Fruit fly (Drosophila melanogaster) whole organism, adult: Measurements from ENCODE around the gene Arp8.

Source experiments
- CG11617 ChIP-seq: fragments of 200-800 bp; sonication (Bioruptor generic); optimal IDR thresholded peaks from 2 replicates; lab custom pipeline; 2017; ENCODE audit warnings: mild to moderate bottlenecking, missing biosample characterization, missing genetic modification reagents, missing genetic modification characterization
- CG12768 ChIP-seq: fragments of 200-800 bp; sonication (Bioruptor generic); optimal IDR thresholded peaks from 2 replicates; lab custom pipeline; 2017; ENCODE audit warnings: missing biosample characterization, missing genetic modification characterization, mild to moderate bottlenecking, moderate library complexity, missing genetic modification reagents
- CG14711 ChIP-seq: fragments of 200-800 bp; sonication (Bioruptor generic); optimal IDR thresholded peaks from 2 replicates; lab custom pipeline; 2018; ENCODE audit warnings: missing biosample characterization, mild to moderate bottlenecking, missing genetic modification characterization, moderate library complexity
- CG33017 ChIP-seq: fragments of 200-800 bp; sonication (Bioruptor generic); optimal IDR thresholded peaks from 2 replicates; lab custom pipeline; 2018; ENCODE audit warnings: missing biosample characterization, mild to moderate bottlenecking, missing genetic modification characterization, moderate library complexity
- CG7045 ChIP-seq: fragments of 200-800 bp; sonication (Bioruptor generic); optimal IDR thresholded peaks from 2 replicates; lab custom pipeline; 2017; ENCODE audit warnings: missing biosample characterization, mild to moderate bottlenecking, missing genetic modification characterization
- CG7101 ChIP-seq: fragments of 200-800 bp; sonication (Bioruptor generic); optimal IDR thresholded peaks from 2 replicates; lab custom pipeline; 2018; ENCODE audit warnings: missing biosample characterization, mild to moderate bottlenecking, missing genetic modification characterization, moderate library complexity
- Clk ChIP-seq: fragments of 200-800 bp; sonication (Bioruptor generic); optimal IDR thresholded peaks from 2 replicates; lab custom pipeline; 2017; ENCODE audit warnings: missing biosample characterization, missing genetic modification characterization
- Crg-1 ChIP-seq: fragments of 200-800 bp; sonication (Bioruptor generic); optimal IDR thresholded peaks from 2 replicates; lab custom pipeline; 2016; ENCODE audit warnings: missing biosample characterization, missing genetic modification characterization
- Mnt ChIP-seq: fragments of 200-800 bp; sonication (Bioruptor generic); optimal IDR thresholded peaks from 2 replicates; lab custom pipeline; 2016; ENCODE audit warnings: missing biosample characterization, mild to moderate bottlenecking, missing genetic modification characterization
- bab1 ChIP-seq: fragments of 200-800 bp; sonication (Bioruptor generic); optimal IDR thresholded peaks from 3 replicates; lab custom pipeline; 2019; ENCODE audit warnings: missing biosample characterization, mild to moderate bottlenecking, missing genetic modification characterization, moderate library complexity
- cic ChIP-seq: fragments of 200-800 bp; sonication (Bioruptor generic); optimal IDR thresholded peaks from 2 replicates; lab custom pipeline; 2017; ENCODE audit warnings: missing biosample characterization, mild to moderate bottlenecking, missing genetic modification characterization, moderate library complexity
- kay ChIP-seq: fragments of 200-800 bp; sonication (Bioruptor generic); peaks from one replicate; lab custom pipeline; 2016; ENCODE audit warnings: missing biosample characterization, missing genetic modification characterization, borderline replicate concordance
- ovo ChIP-seq: fragments of 200-800 bp; sonication (Bioruptor generic); optimal IDR thresholded peaks from 2 replicates; lab custom pipeline; 2016; ENCODE audit warnings: missing biosample characterization, missing genetic modification characterization
- toe ChIP-seq: fragments of 200-800 bp; sonication (Bioruptor generic); optimal IDR thresholded peaks from 2 replicates; lab custom pipeline; 2016; ENCODE audit warnings: missing biosample characterization, missing genetic modification characterization

DNA sequence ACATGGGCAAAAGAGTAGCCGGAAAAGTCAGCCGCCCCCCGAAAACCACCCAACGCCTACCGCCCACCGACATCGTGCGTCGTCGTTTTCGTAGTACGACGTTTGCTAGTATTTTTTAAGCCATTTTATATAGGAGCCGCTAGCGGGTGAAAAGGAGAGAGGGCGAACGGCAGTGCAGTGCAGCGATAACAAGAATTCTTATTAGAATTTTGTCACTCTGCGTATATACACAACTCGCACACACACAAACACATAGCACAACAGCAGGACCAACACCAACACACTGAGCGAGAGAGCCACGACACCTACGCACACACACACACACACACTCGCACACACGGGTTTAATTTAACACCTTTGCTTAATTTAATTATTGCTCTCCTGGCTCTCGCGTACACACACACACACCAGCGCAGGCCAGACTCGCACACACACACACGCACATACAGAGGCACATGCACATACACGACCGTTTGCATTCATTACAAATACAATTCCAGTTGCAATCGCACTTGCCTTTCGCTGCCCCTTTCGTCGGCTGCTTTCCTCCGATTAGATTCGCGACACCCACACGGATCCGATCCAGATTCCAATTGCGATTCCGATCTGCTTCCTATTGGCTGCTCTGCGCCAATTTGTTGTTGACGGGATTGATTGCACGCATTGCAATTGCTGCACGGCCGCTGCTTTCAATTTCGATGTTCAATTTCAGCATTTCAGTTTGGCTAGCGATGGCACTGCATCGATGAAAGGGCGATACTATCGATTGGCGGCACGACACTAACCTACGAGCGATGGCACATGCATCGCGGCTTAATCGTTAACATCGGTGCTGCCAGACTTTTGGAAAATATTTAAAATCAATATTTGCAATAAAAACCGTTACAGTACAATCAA, 33.5 kb downstream of the Arp8 start, which contains the start of gene Socs16D:
- peak; percentile 44 for TF ChIP-seq Mnt (GFP tag; lab: Kevin White, UChicago)
- no peak for TF ChIP-seq CG7045 (GFP tag; lab: Kevin White, UChicago)
- TF ChIP-seq CG14711 (tag; lab: Kevin White, UChicago) = peak; percentile 24
- TF ChIP-seq toe = peak; percentile 33
- peak; percentile 3 for TF ChIP-seq CG11617
- peak; percentile 25 for TF ChIP-seq CG12768 (GFP tag; lab: Kevin White, UChicago)
- TF ChIP-seq Clk (GFP tag; lab: Kevin White, UChicago) = no peak
- TF ChIP-seq Crg-1 (GFP tag; lab: Kevin White, UChicago) = peak; percentile 56
- TF ChIP-seq ovo (GFP tag; lab: Kevin White, UChicago) = peak; percentile 64
- no peak for TF ChIP-seq kay
- TF ChIP-seq CG33017 (tag; lab: Kevin White, UChicago) = no peak
- TF ChIP-seq CG7101 (tag; lab: Kevin White, UChicago) = peak; percentile 43
- peak; percentile 90 for TF ChIP-seq cic (GFP tag; lab: Kevin White, UChicago)
- peak; percentile 80 for TF ChIP-seq bab1 (GFP tag; lab: Kevin White, UChicago)
